Fruit fly (Drosophila melanogaster): ENCODE measurements around the gene Pus10.

- TF ChIP-seq CG8478 (optimal IDR thresholded peaks at IDR 0.05) (no peak), CTCF (optimal IDR thresholded peaks at IDR 0.05) (peak in 1 of 2 experiments; percentile 5)
These were observed 3.6 kb upstream of the Pus10 start, which contains the start of the genes CG33635 and spen for dm6 chr2L:158649-159257.
